Worm (Caenorhabditis elegans) whole organism, L1 larva: ENCODE data around the gene ZK1290.1.
A peak's percentile ranks its signal among the peaks of the same experiment; 100 is the strongest.

Experiments
- C16A3.4 ChIP-seq: fragments of 150-350 bp; optimal IDR thresholded peaks from 2 replicates; lab custom pipeline; 2014; ENCODE audit warnings: missing biosample characterization, missing genetic modification characterization
- C34B4.2 ChIP-seq: sonication (generic microtip); optimal IDR thresholded peaks from 2 replicates; lab custom pipeline; 2017; ENCODE audit warnings: mild to moderate bottlenecking, missing genetic modification characterization, missing compliant biosample characterization
- aha-1 ChIP-seq: fragments of 150-350 bp; optimal IDR thresholded peaks from 2 replicates; lab custom pipeline; 2014; ENCODE audit warnings: missing biosample characterization, missing genetic modification characterization
- ama-1 ChIP-seq: fragments of 150-350 bp; optimal IDR thresholded peaks from 2 replicates; lab custom pipeline; 2014
- ceh-8 ChIP-seq: fragments of 200-800 bp; sonication (Bioruptor generic); optimal IDR thresholded peaks from 2 replicates; lab custom pipeline; 2018; ENCODE audit warnings: mild to moderate bottlenecking, missing genetic modification characterization, moderate library complexity, missing compliant biosample characterization
- ceh-82 ChIP-seq, 3 experiments: fragments of 150-350 bp in 1 of 3; sonication (generic microtip) in 2 of 3; optimal IDR thresholded peaks; 2 replicates each; lab custom pipeline; 2014 to 2017; ENCODE audit warnings: missing biosample characterization in 3 of 3, missing genetic modification characterization in 3 of 3
- ceh-90 ChIP-seq: sonication (generic microtip); optimal IDR thresholded peaks from 2 replicates; lab custom pipeline; 2016; ENCODE audit warnings: missing genetic modification characterization, missing compliant biosample characterization
- dpl-1 ChIP-seq, 3 experiments: fragments of 150-350 bp in 2 of 3; sonication (generic microtip) in 1 of 3; optimal IDR thresholded peaks; 2 replicates each; lab custom pipeline; 2014 to 2017; ENCODE audit warnings: missing biosample characterization in 3 of 3, missing genetic modification characterization in 3 of 3, missing genetic modification reagents in 3 of 3
- dsc-1 ChIP-seq: sonication (generic microtip); optimal IDR thresholded peaks from 2 replicates; lab custom pipeline; 2016; ENCODE audit warnings: mild to moderate bottlenecking, missing genetic modification characterization, missing compliant biosample characterization
- efl-1 ChIP-seq, 4 experiments: fragments of 150-350 bp; optimal IDR thresholded peaks in 3 of 4; peaks in 1 of 4; 1 replicate in 1 of 4; 2 replicates in 3 of 4; lab custom pipeline; 2014; ENCODE audit warnings: missing biosample characterization in 2 of 4, missing genetic modification characterization in 2 of 4, missing genetic modification reagents in 2 of 4
- egl-27 ChIP-seq, 2 experiments: fragments of 150-350 bp in 1 of 2; sonication (generic microtip); optimal IDR thresholded peaks; 3 replicates each; lab custom pipeline; 2017 to 2018; ENCODE audit warnings: missing biosample characterization in 2 of 2, missing genetic modification characterization in 2 of 2, missing genetic modification reagents in 2 of 2
- elt-2 ChIP-seq: sonication (generic microtip); optimal IDR thresholded peaks from 2 replicates; lab custom pipeline; 2016; ENCODE audit warnings: missing genetic modification characterization, mild to moderate bottlenecking, inconsistent platforms, missing compliant biosample characterization, missing genetic modification reagents
- elt-3 ChIP-seq, 6 experiments: fragments of 150-350 bp in 1 of 6; sonication (generic microtip); optimal IDR thresholded peaks; 2 replicates each; lab custom pipeline; 2017 to 2018; ENCODE audit warnings: missing biosample characterization in 6 of 6, missing genetic modification characterization in 6 of 6, inconsistent platforms in 1 of 6
- fkh-10 ChIP-seq: sonication (generic microtip); optimal IDR thresholded peaks from 2 replicates; lab custom pipeline; 2017; ENCODE audit warnings: missing biosample characterization, missing genetic modification reagents, missing genetic modification characterization
- fkh-8 ChIP-seq: sonication (generic microtip); optimal IDR thresholded peaks from 2 replicates; lab custom pipeline; 2016; ENCODE audit warnings: mild to moderate bottlenecking, missing genetic modification characterization, missing compliant biosample characterization
- fos-1 ChIP-seq: fragments of 150-350 bp; optimal IDR thresholded peaks from 2 replicates; lab custom pipeline; 2014; ENCODE audit warnings: missing biosample characterization, missing genetic modification characterization
- hlh-4 ChIP-seq: sonication (generic microtip); optimal IDR thresholded peaks from 2 replicates; lab custom pipeline; 2016; ENCODE audit warnings: mild to moderate bottlenecking, missing genetic modification characterization, missing compliant biosample characterization
- hpl-2 ChIP-seq: fragments of 150-350 bp; optimal IDR thresholded peaks from 2 replicates; lab custom pipeline; 2014; ENCODE audit warnings: missing biosample characterization, missing genetic modification reagents, missing genetic modification characterization
- irx-1 ChIP-seq: sonication (generic microtip); optimal IDR thresholded peaks from 2 replicates; lab custom pipeline; 2016; ENCODE audit warnings: missing genetic modification characterization, missing compliant biosample characterization
- lin-13 ChIP-seq: fragments of 150-350 bp; optimal IDR thresholded peaks from 2 replicates; lab custom pipeline; 2014; ENCODE audit warnings: missing biosample characterization, missing genetic modification reagents, missing genetic modification characterization
- lin-14 ChIP-seq: fragments of 200-800 bp; sonication (Bioruptor generic); optimal IDR thresholded peaks from 2 replicates; lab custom pipeline; 2018; ENCODE audit warnings: mild to moderate bottlenecking, missing genetic modification characterization, moderate library complexity, missing compliant biosample characterization
- lin-15B ChIP-seq: fragments of 150-350 bp; sonication (generic microtip); optimal IDR thresholded peaks from 3 replicates; lab custom pipeline; 2014; ENCODE audit warnings: missing biosample characterization, missing genetic modification characterization
- lin-39 ChIP-seq: fragments of 150-350 bp; optimal IDR thresholded peaks from 2 replicates; lab custom pipeline; 2014; ENCODE audit warnings: missing biosample characterization, missing genetic modification reagents, missing genetic modification characterization
- lir-3 ChIP-seq: sonication (generic microtip); optimal IDR thresholded peaks from 2 replicates; lab custom pipeline; 2016; ENCODE audit warnings: mild to moderate bottlenecking, missing genetic modification characterization, moderate library complexity, missing compliant biosample characterization; ENCODE audit not compliant: poor library complexity
- mef-2 ChIP-seq: fragments of 150-350 bp; optimal IDR thresholded peaks from 2 replicates; lab custom pipeline; 2014; ENCODE audit warnings: missing biosample characterization, missing genetic modification characterization
- mep-1 ChIP-seq: fragments of 150-350 bp; optimal IDR thresholded peaks from 2 replicates; lab custom pipeline; 2014; ENCODE audit warnings: missing biosample characterization, missing genetic modification characterization
- nhr-12 ChIP-seq: sonication (generic microtip); optimal IDR thresholded peaks from 2 replicates; lab custom pipeline; 2017; ENCODE audit warnings: missing biosample characterization, missing genetic modification characterization
- nhr-20 ChIP-seq: sonication (generic microtip); optimal IDR thresholded peaks from 2 replicates; lab custom pipeline; 2016; ENCODE audit warnings: mild to moderate bottlenecking, missing genetic modification characterization, missing compliant biosample characterization
- nhr-28 ChIP-seq: fragments of 150-350 bp; optimal IDR thresholded peaks from 2 replicates; lab custom pipeline; 2014; ENCODE audit warnings: missing biosample characterization, missing genetic modification characterization
- nhr-47 ChIP-seq: sonication (generic microtip); optimal IDR thresholded peaks from 2 replicates; lab custom pipeline; 2016; ENCODE audit warnings: mild to moderate bottlenecking, missing genetic modification characterization, moderate library complexity, missing compliant biosample characterization
- nhr-71 ChIP-seq: sonication (generic microtip); optimal IDR thresholded peaks from 2 replicates; lab custom pipeline; 2016; ENCODE audit warnings: mild to moderate bottlenecking, missing genetic modification characterization, moderate library complexity, missing compliant biosample characterization
- nhr-90 ChIP-seq: sonication (generic microtip); optimal IDR thresholded peaks from 2 replicates; lab custom pipeline; 2016; ENCODE audit warnings: mild to moderate bottlenecking, missing genetic modification characterization, missing compliant biosample characterization; ENCODE audit not compliant: poor library complexity
- pqm-1 ChIP-seq: sonication (generic microtip); optimal IDR thresholded peaks from 3 replicates; lab custom pipeline; 2017; ENCODE audit warnings: missing biosample characterization, missing genetic modification characterization
- rnt-1 ChIP-seq: sonication (generic microtip); optimal IDR thresholded peaks from 2 replicates; lab custom pipeline; 2016; ENCODE audit warnings: mild to moderate bottlenecking, missing genetic modification characterization, moderate library complexity, missing compliant biosample characterization
- skn-1 ChIP-seq: fragments of 150-350 bp; optimal IDR thresholded peaks from 2 replicates; lab custom pipeline; 2014; ENCODE audit warnings: missing biosample characterization, missing genetic modification characterization
- sox-4 ChIP-seq: sonication (generic microtip); optimal IDR thresholded peaks from 2 replicates; lab custom pipeline; 2016; ENCODE audit warnings: missing genetic modification characterization, missing compliant biosample characterization
- sptf-1 ChIP-seq: fragments of 150-350 bp; optimal IDR thresholded peaks from 2 replicates; lab custom pipeline; 2014; ENCODE audit warnings: missing biosample characterization, missing genetic modification characterization
- sup-37 ChIP-seq: fragments of 200-800 bp; sonication (Bioruptor generic); optimal IDR thresholded peaks from 2 replicates; lab custom pipeline; 2018; ENCODE audit warnings: mild to moderate bottlenecking, missing genetic modification characterization, missing compliant biosample characterization
- swsn-7 ChIP-seq: sonication (generic microtip); optimal IDR thresholded peaks from 2 replicates; lab custom pipeline; 2016; ENCODE audit warnings: missing genetic modification characterization, missing compliant biosample characterization
- tlp-1 ChIP-seq: fragments of 150-350 bp; optimal IDR thresholded peaks from 2 replicates; lab custom pipeline; 2014; ENCODE audit warnings: missing biosample characterization, missing genetic modification characterization
- unc-98 ChIP-seq: fragments of 200-800 bp; sonication (Bioruptor generic); IDR thresholded peaks from 2 replicates; pipeline ENCODE4 v1.3.6; 2022; ENCODE audit warnings: missing genetic modification characterization, missing compliant biosample characterization
- xbp-1 ChIP-seq: sonication (generic microtip); optimal IDR thresholded peaks from 2 replicates; lab custom pipeline; 2016; ENCODE audit warnings: missing genetic modification characterization, missing compliant biosample characterization
- zag-1 ChIP-seq: fragments of 150-350 bp; optimal IDR thresholded peaks from 2 replicates; lab custom pipeline; 2014; ENCODE audit warnings: missing biosample characterization, missing genetic modification characterization
- zip-4 ChIP-seq: fragments of 200-800 bp; sonication (Bioruptor generic); optimal IDR thresholded peaks from 2 replicates; lab custom pipeline; 2018; ENCODE audit warnings: mild to moderate bottlenecking, missing genetic modification characterization, moderate library complexity, missing compliant biosample characterization
- ztf-11 ChIP-seq, 2 experiments: sonication (generic microtip); optimal IDR thresholded peaks; 2 replicates each; lab custom pipeline; 2016 to 2017; ENCODE audit warnings: missing genetic modification characterization in 2 of 2, missing biosample characterization in 1 of 2, missing compliant biosample characterization in 1 of 2

ZK1290.1 gene

ce11 chrII:7548044-7548443 is 13.5 kb upstream of the ZK1290.1 start, which contains the start of gene fbxa-224:
fbxa-224 (minus strand) TSS chrII:7548144.
- no peak for TF ChIP-seq xbp-1 (tag; lab: Kevin White, UChicago)
- TF ChIP-seq, all 84 proteins: peak for 0

DNA sequence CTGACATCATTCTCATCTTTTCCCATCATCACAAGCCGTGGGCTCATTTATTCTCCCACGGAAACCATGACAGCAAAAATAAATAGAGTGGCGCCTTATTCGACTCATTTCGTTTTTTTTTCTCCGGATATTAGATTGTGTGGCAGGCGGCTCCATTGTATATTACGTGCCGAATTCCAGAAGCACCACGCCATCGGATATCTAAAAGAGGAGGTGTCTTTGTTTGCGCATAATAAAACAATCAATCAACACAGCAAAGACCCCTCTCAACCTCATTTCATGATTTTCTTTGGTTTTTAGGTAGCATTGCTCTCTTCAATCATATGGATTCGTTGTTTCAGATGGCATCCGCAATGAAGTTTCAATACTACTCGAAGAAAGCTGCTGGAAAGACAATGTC is 12.5 kb upstream of the ZK1290.1 start, which contains the start of gene tph-1:
Gene tph-1, plus strand, starts transcription at position 301 of the 400 bp plus-strand sequence.
- TF ChIP-seq fos-1 (tag; lab: Kevin White, UChicago) (no peak), tlp-1 (tag; lab: Kevin White, UChicago) (no peak), elt-2 (tag; lab: Kevin White, UChicago) (no peak)

- TF ChIP-seq nhr-12 (tag; lab: Kevin White, UChicago) (no peak), skn-1 (tag; lab: Kevin White, UChicago) (no peak), ztf-11 (tag; optimal IDR thresholded peaks at IDR 0.05; lab: Kevin White, UChicago) (no peak), nhr-90 (no peak), lin-14 (no peak), hpl-2 (GFP tag; lab: Kevin White, UChicago) (no peak), nhr-28 (tag; lab: Kevin White, UChicago) (no peak), zag-1 (tag; lab: Kevin White, UChicago) (no peak), ceh-82 (tag; optimal IDR thresholded peaks at IDR 0.05; lab: Kevin White, UChicago) (no peak), pqm-1 (no peak), sptf-1 (tag; lab: Kevin White, UChicago) (no peak), dsc-1 (tag; lab: Kevin White, UChicago) (no peak), nhr-20 (no peak), lin-13 (GFP tag; lab: Kevin White, UChicago) (no peak), lin-39 (tag; lab: Kevin White, UChicago) (no peak), sox-4 (no peak), fkh-8 (tag; lab: Kevin White, UChicago) (no peak), lir-3 (no peak)
These were observed 7.8 kb upstream of the ZK1290.1 start, which contains the start of gene ZK1290.10 for ce11 chrII:7553806-7554205. ZK1290.10 (minus strand) TSS chrII:7553906.

DNA sequence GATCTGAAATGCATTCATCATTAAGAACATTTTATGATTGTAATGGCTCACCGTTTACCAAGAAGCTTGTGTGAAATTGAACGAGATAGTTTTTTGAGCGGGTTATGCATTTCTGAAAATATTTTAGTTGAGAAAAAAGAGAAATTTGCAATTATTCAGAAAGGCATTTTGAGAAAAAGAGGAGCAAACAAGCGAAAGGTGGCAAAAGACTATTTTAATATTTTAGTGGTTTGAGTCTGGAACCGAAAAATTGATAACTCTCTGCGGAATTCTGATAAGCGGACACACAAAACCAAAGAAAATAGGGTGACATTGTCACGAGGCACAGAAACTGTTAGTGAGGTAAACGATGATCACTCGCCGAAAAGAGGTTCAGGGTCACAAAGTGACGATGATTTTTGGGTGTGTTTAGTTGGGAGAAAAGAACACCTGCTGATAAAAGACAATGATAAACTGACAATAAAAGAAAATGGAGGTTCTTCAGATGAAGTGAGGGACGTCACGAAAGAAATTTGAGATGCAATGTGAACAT is 6.8 kb upstream of the ZK1290.1 start:
- TF ChIP-seq sup-37 (GFP tag; lab: Kevin White, UChicago) = no peak
- no peak for TF ChIP-seq zip-4 (GFP tag; lab: Kevin White, UChicago)
- no peak for TF ChIP-seq nhr-12 (tag; lab: Kevin White, UChicago)
- no peak for TF ChIP-seq irx-1 (tag; lab: Kevin White, UChicago)
- TF ChIP-seq rnt-1 (tag; lab: Kevin White, UChicago) = no peak
- TF ChIP-seq dpl-1 (GFP tag; optimal IDR thresholded peaks at IDR 0.05; lab: Kevin White, UChicago) = no peak
- no peak for TF ChIP-seq ceh-8
- TF ChIP-seq ceh-90 = no peak
- no peak for TF ChIP-seq lin-39 (tag; lab: Kevin White, UChicago)
- no peak for TF ChIP-seq aha-1 (tag; lab: Kevin White, UChicago)
- TF ChIP-seq mef-2 = no peak
- TF ChIP-seq C34B4.2 = no peak
- TF ChIP-seq lin-14 = peak; percentile 70
- TF ChIP-seq efl-1 (optimal IDR thresholded peaks at IDR 0.05; lab: Kevin White, UChicago) = no peak
- no peak for TF ChIP-seq efl-1 (GFP tag; optimal IDR thresholded peaks at IDR 0.05 in 1 of 2; lab: Kevin White, UChicago)
- no peak for TF ChIP-seq nhr-28 (tag; lab: Kevin White, UChicago)
- peak; percentile 45 for TF ChIP-seq nhr-71 (tag; lab: Kevin White, UChicago)
- no peak for TF ChIP-seq tlp-1 (tag; lab: Kevin White, UChicago)
- TF ChIP-seq xbp-1 (tag; lab: Kevin White, UChicago) = no peak
- TF ChIP-seq sptf-1 (tag; lab: Kevin White, UChicago) = no peak
- peak; percentile 2 for TF ChIP-seq skn-1 (tag; lab: Kevin White, UChicago)
- no peak for TF ChIP-seq lin-15B
- TF ChIP-seq pqm-1 = peak; percentile 32
- TF ChIP-seq hlh-4 (tag; lab: Kevin White, UChicago) = no peak
- no peak for TF ChIP-seq C16A3.4 (tag; lab: Kevin White, UChicago)
- no peak for TF ChIP-seq swsn-7 (tag; lab: Kevin White, UChicago)
- TF ChIP-seq nhr-47 (tag; lab: Kevin White, UChicago) = no peak
- peak in 1 of 6 experiments; percentile 32 for TF ChIP-seq elt-3 (tag; optimal IDR thresholded peaks at IDR 0.05; lab: Kevin White, UChicago)
- TF ChIP-seq mep-1 = peak; percentile 0
- TF ChIP-seq unc-98 = no peak
- peak; percentile 37 for TF ChIP-seq nhr-90
- TF ChIP-seq egl-27 (tag; optimal IDR thresholded peaks at IDR 0.05; lab: Kevin White, UChicago) = no peak
- TF ChIP-seq ama-1 (lab: Kevin White, UChicago) = no peak
- peak; percentile 94 for TF ChIP-seq elt-2 (tag; lab: Kevin White, UChicago)
- TF ChIP-seq fkh-10 (GFP tag; lab: Kevin White, UChicago) = no peak
